Worm (Caenorhabditis elegans) whole organism, L4 larva: ENCODE data around the gene ZK673.1.

ENCODE experiments used
- lin-39 ChIP-seq: fragments of 150-350 bp; optimal IDR thresholded peaks from 2 replicates; lab custom pipeline; 2014; ENCODE audit warnings: missing biosample characterization, missing genetic modification reagents, missing genetic modification characterization
- nhr-76 ChIP-seq: fragments of 150-350 bp; optimal IDR thresholded peaks from 2 replicates; lab custom pipeline; 2014; ENCODE audit warnings: missing biosample characterization, missing genetic modification characterization
- unc-62 ChIP-seq, 3 experiments: fragments of 150-350 bp in 1 of 3; sonication (generic microtip); optimal IDR thresholded peaks in 2 of 3; peaks in 1 of 3; 1 replicate in 1 of 3; 2 replicates in 2 of 3; lab custom pipeline; 2014 to 2017; ENCODE audit warnings: missing biosample characterization in 3 of 3, missing genetic modification characterization in 3 of 3, missing genetic modification reagents in 3 of 3, missing genotype in 1 of 3

ce11 chrII:10439976-10440375, 3.0 kb upstream of the ZK673.1 start, which contains the start of gene E04D5.4:
- no peak for TF ChIP-seq lin-39
- TF ChIP-seq unc-62 (GFP tag; optimal IDR thresholded peaks at IDR 0.05 in 1 of 2; lab: Kevin White, UChicago), result no peak
- TF ChIP-seq unc-62 (tag; optimal IDR thresholded peaks at IDR 0.05; lab: Kevin White, UChicago), result no peak
- no peak for TF ChIP-seq nhr-76 (tag; lab: Kevin White, UChicago)
